Fruit fly (Drosophila melanogaster) S2 (cell line): ENCODE measurements around the gene CG42847.

Source experiments
- CG8478 ChIP-seq: fragments of >200 bp; optimal IDR thresholded peaks from 2 replicates; lab custom pipeline; 2018
- CTCF ChIP-seq, 2 experiments: fragments of >200 bp; optimal IDR thresholded peaks; 2 replicates each; lab custom pipeline; 2018

DNA sequence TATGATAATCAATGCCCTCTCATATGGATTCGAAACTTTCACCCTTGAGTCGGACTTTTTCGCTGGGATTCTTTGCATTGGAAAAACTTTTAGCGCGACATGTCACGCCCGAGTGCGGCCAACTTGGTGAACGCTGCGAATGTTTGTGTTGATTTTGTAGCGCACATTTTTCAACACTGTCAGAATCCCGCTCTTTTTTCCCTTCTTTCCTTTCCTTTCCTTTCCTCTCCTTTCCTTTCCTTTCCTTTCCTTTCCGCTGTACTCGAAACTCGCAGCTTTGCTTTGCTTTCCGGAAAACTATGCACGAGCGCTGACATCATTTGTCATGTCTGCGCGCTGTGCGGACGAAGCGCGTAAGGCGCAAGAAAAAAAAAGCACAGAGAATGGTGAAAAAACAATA lies 39.7 kb downstream of the CG42847 start:
- TF ChIP-seq CG8478 (lab: Kevin White, UChicago): no peak
- no peak for TF ChIP-seq CTCF (optimal IDR thresholded peaks at IDR 0.05; lab: Kevin White, UChicago)
